Fruit fly (Drosophila melanogaster) S2 (cell line): ENCODE data around the gene Vm34Ca.

ENCODE experiments used
- CG8478 ChIP-seq: fragments of >200 bp; optimal IDR thresholded peaks from 2 replicates; lab custom pipeline; 2018
- CTCF ChIP-seq, 2 experiments: fragments of >200 bp; optimal IDR thresholded peaks; 2 replicates each; lab custom pipeline; 2018

- TF ChIP-seq CG8478 (no peak), CTCF (optimal IDR thresholded peaks at IDR 0.05; lab: Kevin White, UChicago) (no peak)
These were observed 42.5 kb downstream of the Vm34Ca start, which contains the start of gene CG31855 for dm6 chr2L:13368940-13369339.
